Worm (Caenorhabditis elegans) whole organism, L4 larva: Measurements from ENCODE around the gene F22F7.7.

Source experiments
- R02D3.7 ChIP-seq: fragments of 150-350 bp; sonication (generic microtip); optimal IDR thresholded peaks from 3 replicates; lab custom pipeline; 2014; ENCODE audit warnings: missing biosample characterization, missing genetic modification characterization
- Y75B8A.6 ChIP-seq: fragments of 200-800 bp; sonication (Bioruptor generic); IDR thresholded peaks from 2 replicates; pipeline ENCODE4 v1.3.6; 2022; ENCODE audit warnings: missing genetic modification reagents, missing genetic modification characterization, missing compliant biosample characterization
- ceh-28 ChIP-seq: fragments of 150-350 bp; optimal IDR thresholded peaks from 2 replicates; lab custom pipeline; 2014; ENCODE audit warnings: missing biosample characterization, missing genetic modification reagents, missing genetic modification characterization
- ceh-82 ChIP-seq: sonication (generic microtip); optimal IDR thresholded peaks from 2 replicates; lab custom pipeline; 2017; ENCODE audit warnings: missing biosample characterization, missing genetic modification characterization
- lin-13 ChIP-seq: fragments of 150-350 bp; optimal IDR thresholded peaks from 2 replicates; lab custom pipeline; 2014; ENCODE audit warnings: missing biosample characterization, missing genetic modification reagents, missing genetic modification characterization
- lin-29 ChIP-seq: fragments of 200-800 bp; sonication (Bioruptor generic); IDR thresholded peaks from 2 replicates; pipeline ENCODE4 v1.3.6; 2022; ENCODE audit warnings: missing genetic modification reagents, missing genetic modification characterization, missing compliant biosample characterization
- lir-3 ChIP-seq: sonication (generic microtip); optimal IDR thresholded peaks from 2 replicates; lab custom pipeline; 2016; ENCODE audit warnings: mild to moderate bottlenecking, missing genetic modification characterization, missing compliant biosample characterization
- nhr-25 ChIP-seq: sonication (generic microtip); optimal IDR thresholded peaks from 2 replicates; lab custom pipeline; 2017; ENCODE audit warnings: missing genetic modification characterization, mild to moderate bottlenecking, missing compliant biosample characterization, antibody characterized with exemption, moderate library complexity, borderline replicate concordance; ENCODE audit not compliant: insufficient read depth
- unc-39 ChIP-seq: sonication (generic microtip); optimal IDR thresholded peaks from 2 replicates; lab custom pipeline; 2017; ENCODE audit warnings: missing biosample characterization, missing genetic modification characterization
- unc-62 ChIP-seq, 3 experiments: fragments of 150-350 bp in 1 of 3; sonication (generic microtip); optimal IDR thresholded peaks in 2 of 3; peaks in 1 of 3; 1 replicate in 1 of 3; 2 replicates in 2 of 3; lab custom pipeline; 2014 to 2017; ENCODE audit warnings: missing biosample characterization in 3 of 3, missing genetic modification characterization in 3 of 3, missing genetic modification reagents in 3 of 3, missing genotype in 1 of 3

ce11 chrV:2097653-2098052, 42.2 kb downstream of the F22F7.7 start, which contains the start of gene clec-208:
- TF ChIP-seq lin-13 (GFP tag; lab: Kevin White, UChicago) (no peak), lir-3 (no peak), unc-62 (GFP tag; optimal IDR thresholded peaks at IDR 0.05 in 1 of 2; lab: Kevin White, UChicago) (no peak), unc-62 (tag; optimal IDR thresholded peaks at IDR 0.05; lab: Kevin White, UChicago) (no peak), lin-29 (GFP tag; lab: Robert Waterston, UW) (no peak), Y75B8A.6 (GFP tag; lab: Robert Waterston, UW) (no peak), R02D3.7 (no peak), unc-39 (no peak), ceh-28 (no peak), nhr-25 (tag; lab: Kevin White, UChicago) (no peak), ceh-82 (tag; lab: Kevin White, UChicago) (no peak)
